Worm (Caenorhabditis elegans) whole organism, young adult: Measurements from ENCODE around the gene snrp-40.1.

Experiments
- F33H1.4 ChIP-seq: fragments of 200-800 bp; sonication (Bioruptor generic); IDR thresholded peaks from 2 replicates; pipeline ENCODE4 v1.3.6; 2022; ENCODE audit warnings: missing genetic modification reagents, missing genetic modification characterization, missing compliant biosample characterization
- aptf-2 ChIP-seq: fragments of 200-800 bp; sonication (Bioruptor generic); conservative IDR thresholded peaks from 2 replicates; pipeline ENCODE4 v1.3.6; 2022; ENCODE audit warnings: missing genetic modification reagents, missing genetic modification characterization, missing compliant biosample characterization
- dpl-1 ChIP-seq: fragments of 150-350 bp; optimal IDR thresholded peaks from 2 replicates; lab custom pipeline; 2014; ENCODE audit warnings: missing biosample characterization, missing genetic modification reagents, missing genetic modification characterization
- him-1 ChIP-seq: sonication (generic microtip); optimal IDR thresholded peaks from 2 replicates; lab custom pipeline; 2016; ENCODE audit warnings: missing genotype, missing genetic modification reagents, missing genetic modification characterization, missing compliant biosample characterization
- hlh-26 ChIP-seq: fragments of 200-800 bp; sonication (Bioruptor generic); conservative IDR thresholded peaks from 2 replicates; pipeline ENCODE4 v1.3.6; 2022; ENCODE audit warnings: missing genetic modification reagents, missing genetic modification characterization, missing compliant biosample characterization
- nfya-1 ChIP-seq: sonication (generic microtip); optimal IDR thresholded peaks from 2 replicates; lab custom pipeline; 2017; ENCODE audit warnings: antibody characterized with exemption, missing compliant biosample characterization, missing genetic modification characterization, borderline replicate concordance; ENCODE audit not compliant: insufficient read depth
- tlf-1 ChIP-seq: fragments of 200-800 bp; sonication (Bioruptor generic); optimal IDR thresholded peaks from 2 replicates; lab custom pipeline; 2018; ENCODE audit warnings: mild to moderate bottlenecking, missing genetic modification characterization, missing compliant biosample characterization
- ztf-6 ChIP-seq: fragments of 200-800 bp; sonication (Bioruptor generic); IDR thresholded peaks from 2 replicates; pipeline ENCODE4 v1.3.6; 2022; ENCODE audit warnings: missing genetic modification reagents, missing genetic modification characterization, missing compliant biosample characterization

DNA sequence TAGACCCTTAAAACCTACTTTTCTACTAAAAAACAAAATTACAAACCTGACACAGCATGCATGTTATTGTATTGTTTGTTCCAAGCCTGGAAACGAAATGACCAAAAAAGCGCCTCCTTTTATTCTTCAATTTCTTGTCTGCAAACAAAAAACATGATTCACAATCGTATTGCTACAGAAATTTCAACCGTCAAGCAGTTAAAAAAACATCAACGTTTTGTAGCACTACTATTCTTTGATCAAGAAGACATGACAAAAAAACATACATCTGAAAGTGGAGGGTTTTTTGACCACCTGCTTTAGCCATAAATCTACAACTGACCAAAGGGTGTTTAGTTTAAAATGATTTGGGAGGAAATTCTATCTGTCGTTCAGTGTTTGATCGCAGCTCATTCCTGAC lies 18.4 kb downstream of the snrp-40.1 start, which contains the start of gene F38B2.6:
- TF ChIP-seq dpl-1 (GFP tag; lab: Kevin White, UChicago): no peak
- TF ChIP-seq tlf-1: no peak
- no peak for TF ChIP-seq F33H1.4 (GFP tag; lab: Robert Waterston, UW)
- TF ChIP-seq him-1 (tag; lab: Kevin White, UChicago): no peak
- TF ChIP-seq hlh-26 (GFP tag; lab: Robert Waterston, UW): no peak
- no peak for TF ChIP-seq aptf-2 (GFP tag; lab: Robert Waterston, UW)
- no peak for TF ChIP-seq ztf-6 (GFP tag; lab: Robert Waterston, UW)
- no peak for TF ChIP-seq nfya-1
